Worm (Caenorhabditis elegans): ENCODE data around the gene C37C3.9.

Gene C37C3.9

DNA sequence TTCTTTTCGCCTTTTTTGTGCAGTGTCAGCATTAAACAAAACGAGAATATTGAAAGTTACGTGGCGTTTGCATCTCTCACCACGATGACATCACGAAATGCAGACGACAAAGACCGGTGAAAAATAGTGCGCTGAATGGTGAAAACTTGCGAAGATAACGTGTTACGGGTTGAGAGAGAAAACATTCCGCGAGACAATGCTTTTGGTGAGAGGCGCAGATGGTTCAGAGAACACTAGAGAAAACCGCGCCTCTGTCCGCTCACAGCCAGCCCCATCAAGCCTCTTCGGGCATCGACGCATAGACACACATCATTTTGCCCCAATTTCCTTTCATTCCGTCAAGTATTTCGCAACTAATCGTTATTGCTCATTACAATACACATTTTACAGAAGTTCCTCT is at the start of gene C37C3.9, which contains the start of gene C37C3.18:
TSS of gene C37C3.9 (minus strand) at position 98 of the 400 bp plus-strand sequence.
TSS of gene C37C3.18 (plus strand) at position 391 of the 400 bp plus-strand sequence.
- TF ChIP-seq daf-12 (tag; optimal IDR thresholded peaks at IDR 0.05) (no peak), R02D3.7 (tag; optimal IDR thresholded peaks at IDR 0.05) (peak; percentile 22), ama-1 (optimal IDR thresholded peaks at IDR 0.05) (no peak), ztf-11 (tag; optimal IDR thresholded peaks at IDR 0.05) (no peak), elt-1 (tag; optimal IDR thresholded peaks at IDR 0.05) (peak; percentile 22), hmg-11 (tag; optimal IDR thresholded peaks at IDR 0.05) (peak; percentile 87), ceh-28 (tag; optimal IDR thresholded peaks at IDR 0.05) (peak; percentile 71), tbx-2 (tag; optimal IDR thresholded peaks at IDR 0.05) (peak; percentile 17), nfya-1 (tag; optimal IDR thresholded peaks at IDR 0.05; ENCODE audit: insufficient read depth) (peak; percentile 80), pqm-1 (tag; optimal IDR thresholded peaks at IDR 0.05) (peak; percentile 22), fkh-10 (GFP tag; optimal IDR thresholded peaks at IDR 0.05) (peak; percentile 44), nhr-12 (tag; optimal IDR thresholded peaks at IDR 0.05) (no peak), sea-2 (GFP tag; optimal IDR thresholded peaks at IDR 0.05) (no peak), lin-39 (tag; optimal IDR thresholded peaks at IDR 0.05) (peak; percentile 80), nhr-76 (tag; optimal IDR thresholded peaks at IDR 0.05) (no peak), nhr-77 (tag; optimal IDR thresholded peaks at IDR 0.05) (no peak), lsy-12 (tag; optimal IDR thresholded peaks at IDR 0.05) (peak; percentile 39), elt-2 (tag; optimal IDR thresholded peaks at IDR 0.05) (peak; percentile 68), eor-1 (tag; optimal IDR thresholded peaks at IDR 0.05) (no peak), ceh-9 (tag; optimal IDR thresholded peaks at IDR 0.05) (no peak), skn-1 (tag; optimal IDR thresholded peaks at IDR 0.05) (peak; percentile 93), mml-1 (tag; optimal IDR thresholded peaks at IDR 0.05) (no peak), fos-1 (tag; optimal IDR thresholded peaks at IDR 0.05) (no peak), pha-4 (tag; optimal IDR thresholded peaks at IDR 0.05) (peak; percentile 90), aly-2 (tag; optimal IDR thresholded peaks at IDR 0.05) (no peak), fkh-2 (tag; optimal IDR thresholded peaks at IDR 0.05) (no peak), lin-15B (tag; optimal IDR thresholded peaks at IDR 0.05) (peak; percentile 48), nhr-237 (tag; optimal IDR thresholded peaks at IDR 0.05) (no peak), snpc-4 (tag; optimal IDR thresholded peaks at IDR 0.05) (peak; percentile 90), egl-5 (tag; optimal IDR thresholded peaks at IDR 0.05) (peak; percentile 57), nhr-43 (tag; optimal IDR thresholded peaks at IDR 0.05; ENCODE audit: poor library complexity, severe bottlenecking) (peak; percentile 50), ceh-16 (tag; optimal IDR thresholded peaks at IDR 0.05) (no peak), nhr-23 (tag; optimal IDR thresholded peaks at IDR 0.05) (peak; percentile 75), ceh-82 (tag; optimal IDR thresholded peaks at IDR 0.05) (peak; percentile 0), unc-62 (GFP tag; optimal IDR thresholded peaks at IDR 0.05) (peak; percentile 48), nhr-67 (tag; optimal IDR thresholded peaks at IDR 0.05) (no peak), zag-1 (tag; optimal IDR thresholded peaks at IDR 0.05) (no peak), ztf-4 (tag; optimal IDR thresholded peaks at IDR 0.05) (no peak), nhr-11 (tag; optimal IDR thresholded peaks at IDR 0.05) (no peak), egl-27 (tag; optimal IDR thresholded peaks at IDR 0.05) (peak; percentile 51), nhr-28 (tag; optimal IDR thresholded peaks at IDR 0.05) (no peak), elt-3 (tag; optimal IDR thresholded peaks at IDR 0.05) (no peak), nhr-25 (tag; optimal IDR thresholded peaks at IDR 0.05) (peak; percentile 74), unc-39 (tag; optimal IDR thresholded peaks at IDR 0.05) (no peak), jun-1 (tag; optimal IDR thresholded peaks at IDR 0.05) (peak; percentile 85), ZK546.5 (tag; optimal IDR thresholded peaks at IDR 0.05) (no peak), mdl-1 (tag; optimal IDR thresholded peaks at IDR 0.05) (no peak)

DNA sequence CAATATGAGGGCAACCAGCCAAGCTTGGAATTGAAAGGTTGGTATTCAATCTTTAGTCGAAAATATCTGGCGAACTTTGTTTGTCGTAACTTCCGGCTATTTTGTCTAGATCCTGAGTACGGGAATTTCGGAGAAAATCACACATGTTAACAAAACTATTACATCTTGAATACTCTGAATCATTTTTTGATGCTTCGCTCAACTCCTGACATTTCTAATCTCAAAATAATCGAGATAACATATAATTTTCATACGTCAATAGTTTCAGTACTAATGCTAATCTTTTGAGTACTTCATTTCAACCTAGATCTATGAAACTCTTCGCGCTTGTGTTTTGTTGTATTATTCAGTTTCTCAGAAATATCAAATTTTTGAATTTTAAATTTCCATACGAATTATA is 46.7 kb upstream of the C37C3.9 start:
- TF ChIP-seq nhr-25 (tag; optimal IDR thresholded peaks at IDR 0.05) (no peak), nhr-237 (tag; optimal IDR thresholded peaks at IDR 0.05) (no peak), ama-1 (optimal IDR thresholded peaks at IDR 0.05) (no peak), R02D3.7 (tag; optimal IDR thresholded peaks at IDR 0.05) (no peak), nhr-43 (tag; optimal IDR thresholded peaks at IDR 0.05; ENCODE audit: poor library complexity, severe bottlenecking) (no peak), egl-27 (tag; optimal IDR thresholded peaks at IDR 0.05) (no peak), elt-1 (tag; optimal IDR thresholded peaks at IDR 0.05) (no peak), sea-2 (GFP tag; optimal IDR thresholded peaks at IDR 0.05) (no peak), aly-2 (tag; optimal IDR thresholded peaks at IDR 0.05) (no peak), pqm-1 (tag; optimal IDR thresholded peaks at IDR 0.05) (no peak), ceh-82 (tag; optimal IDR thresholded peaks at IDR 0.05) (no peak)

Data from whole organism, L3 larva.